Fruit fly (Drosophila melanogaster): ENCODE results near the gene CG43074.

CG43074 gene

DNA sequence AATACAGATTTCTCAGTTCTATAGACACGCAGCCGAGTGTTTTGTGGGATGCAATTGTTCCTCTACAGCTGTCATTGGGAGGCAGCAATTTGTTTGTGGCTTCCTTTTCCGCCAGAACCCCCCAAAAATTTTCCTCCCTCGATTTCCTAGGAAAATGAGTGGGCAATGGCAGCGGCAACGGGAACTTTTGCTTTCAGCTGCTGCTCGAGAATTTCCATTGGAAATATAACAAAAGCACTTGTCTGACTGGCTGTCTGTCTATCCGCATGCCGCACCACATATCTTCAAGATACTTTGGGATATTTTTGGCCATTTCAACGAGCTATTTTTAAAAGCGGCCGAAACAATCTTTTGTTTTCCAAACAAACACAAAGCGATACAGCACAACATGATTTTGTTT lies 39.3 kb upstream of the CG43074 start:
- TF ChIP-seq CG7745 (tag; optimal IDR thresholded peaks at IDR 0.05) (no peak), Blimp-1 (GFP tag; optimal IDR thresholded peaks at IDR 0.05) (peak; percentile 25), sd (tag; optimal IDR thresholded peaks at IDR 0.05) (peak; percentile 91), CG8290 (GFP tag; optimal IDR thresholded peaks at IDR 0.05) (no peak), CG8290 (tag; optimal IDR thresholded peaks at IDR 0.05) (peak in 1 of 2 experiments; percentile 12), CG2199 (GFP tag; IDR thresholded peaks at IDR 0.05) (0 out of 3 replicates have a peak, but pooled peaks have one; percentile 17), Med (GFP tag) (peak; percentile 66), maf-S (GFP tag; optimal IDR thresholded peaks at IDR 0.05) (no peak), CG12769 (tag; optimal IDR thresholded peaks at IDR 0.05) (peak; percentile 66), CG6175 (GFP tag; IDR thresholded peaks at IDR 0.05) (no peak), sr (GFP tag; IDR thresholded peaks at IDR 0.05) (peak; percentile 57; the same call in 1 of the 3 replicates), nau (GFP tag; optimal IDR thresholded peaks at IDR 0.05) (peak; percentile 51)

DNA sequence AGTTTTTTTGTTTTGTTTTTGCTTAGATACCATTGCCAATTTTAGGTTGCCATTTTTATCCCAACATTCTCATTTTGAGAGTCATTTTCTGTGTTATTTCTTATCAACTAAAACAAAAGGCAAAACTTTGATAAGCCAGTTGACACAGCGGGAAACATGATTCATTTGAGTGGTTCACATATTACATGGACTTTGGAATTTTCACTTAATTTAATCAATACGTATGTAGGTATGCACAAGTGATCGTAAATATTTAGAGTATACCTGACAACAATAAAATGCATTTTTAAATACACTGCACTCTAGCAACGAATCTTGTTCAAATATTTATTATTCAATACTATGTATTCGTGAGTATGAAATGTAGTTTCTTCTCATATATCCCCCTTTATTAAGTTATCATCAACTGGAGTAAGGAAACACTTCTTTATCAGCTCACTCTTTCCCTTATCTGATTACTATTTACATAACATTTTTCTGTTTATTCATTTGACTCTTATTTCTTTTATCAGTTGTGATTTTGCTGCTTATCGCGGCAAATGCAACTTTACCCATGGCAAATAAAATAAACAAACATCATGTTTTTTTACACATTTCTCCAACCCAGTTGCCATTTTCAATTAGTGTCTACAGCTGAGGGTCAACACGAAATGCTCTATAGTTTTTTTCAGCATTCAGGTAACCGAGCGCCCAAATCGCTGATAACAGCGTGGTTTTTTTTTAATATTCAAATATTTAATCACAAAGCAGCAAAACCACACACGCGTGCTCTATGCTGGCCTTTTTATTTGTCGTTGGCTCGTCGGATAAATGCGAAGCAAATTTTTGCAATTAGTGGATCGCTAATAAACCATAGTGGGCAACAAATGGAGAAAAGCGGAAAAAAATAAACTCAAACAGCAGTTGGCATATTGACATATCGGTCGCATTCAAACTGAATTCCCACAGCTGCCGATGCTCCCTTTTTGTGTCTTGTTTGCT lies 34.3 kb upstream of the CG43074 start:
- no peak for TF ChIP-seq CG13123 (GFP tag; optimal IDR thresholded peaks at IDR 0.05)
- TF ChIP-seq prd (optimal IDR thresholded peaks at IDR 0.05), result no peak
- no peak for TF ChIP-seq prd (GFP tag; IDR thresholded peaks at IDR 0.05)
- no peak for TF ChIP-seq CG2116 (GFP tag; optimal IDR thresholded peaks at IDR 0.05)
- TF ChIP-seq CG8388 (GFP tag; optimal IDR thresholded peaks at IDR 0.05), result no peak
- TF ChIP-seq CG1647 (GFP tag; optimal IDR thresholded peaks at IDR 0.05), result no peak
- TF ChIP-seq dimm (GFP tag; IDR thresholded peaks at IDR 0.05), result no peak
- TF ChIP-seq tup (GFP tag; optimal IDR thresholded peaks at IDR 0.05), result no peak
- no peak for TF ChIP-seq CG8944 (GFP tag; optimal IDR thresholded peaks at IDR 0.05)
- TF ChIP-seq CG33557 (GFP tag; optimal IDR thresholded peaks at IDR 0.05), result peak; percentile 63
- TF ChIP-seq CG11456 (GFP tag; IDR thresholded peaks at IDR 0.05), result no peak
- no peak for TF ChIP-seq gsb-n (tag; optimal IDR thresholded peaks at IDR 0.05)
- peak; percentile 63 for TF ChIP-seq CG2678 (tag; optimal IDR thresholded peaks at IDR 0.05)
- TF ChIP-seq Ada2b (GFP tag; IDR thresholded peaks at IDR 0.05), result no peak
- no peak for TF ChIP-seq phol (tag; optimal IDR thresholded peaks at IDR 0.05)
- no peak for TF ChIP-seq mirr (GFP tag; optimal IDR thresholded peaks at IDR 0.05)
- no peak for TF ChIP-seq D19B (GFP tag; optimal IDR thresholded peaks at IDR 0.05)
- TF ChIP-seq ssp (GFP tag; IDR thresholded peaks at IDR 0.05), result no peak
- no peak for TF ChIP-seq Gsc (GFP tag; IDR thresholded peaks at IDR 0.05)
- no peak for TF ChIP-seq CG4617 (GFP tag; optimal IDR thresholded peaks at IDR 0.05; ENCODE audit: borderline replicate concordance)
- TF ChIP-seq seq (GFP tag; IDR thresholded peaks at IDR 0.05), result 0 out of 2 replicates have a peak, but pooled peaks have one; percentile 15
- TF ChIP-seq en (GFP tag; optimal IDR thresholded peaks at IDR 0.05), result no peak
- TF ChIP-seq stwl (tag; optimal IDR thresholded peaks at IDR 0.05), result no peak
- peak; percentile 8 for TF ChIP-seq CG2202 (tag; optimal IDR thresholded peaks at IDR 0.05)
- TF ChIP-seq bigmax (GFP tag; optimal IDR thresholded peaks at IDR 0.05), result no peak
- no peak for TF ChIP-seq pita (GFP tag; optimal IDR thresholded peaks at IDR 0.05)
- no peak for TF ChIP-seq Dip3 (GFP tag; optimal IDR thresholded peaks at IDR 0.05)
- peak; percentile 37 for TF ChIP-seq CG12744 (GFP tag; optimal IDR thresholded peaks at IDR 0.05)
- no peak for TF ChIP-seq CG10979 (tag; optimal IDR thresholded peaks at IDR 0.05)
- no peak for TF ChIP-seq CG1832 (GFP tag; optimal IDR thresholded peaks at IDR 0.05)
- no peak for TF ChIP-seq usp (GFP tag; optimal IDR thresholded peaks at IDR 0.05)
- peak; percentile 16; the same call in 1 of the 2 replicates for TF ChIP-seq Rfx (GFP tag; IDR thresholded peaks at IDR 0.05)
- TF ChIP-seq CkIIα-i1 (GFP tag; IDR thresholded peaks at IDR 0.05), result no peak
- no peak for TF ChIP-seq CG12299 (tag; optimal IDR thresholded peaks at IDR 0.05)
- TF ChIP-seq CG6854 (GFP tag; optimal IDR thresholded peaks at IDR 0.05), result no peak
- no peak for TF ChIP-seq corto (GFP tag; optimal IDR thresholded peaks at IDR 0.05)
- peak; percentile 15 for TF ChIP-seq lilli (GFP tag; optimal IDR thresholded peaks at IDR 0.05)
